Worm (Caenorhabditis elegans): ENCODE results near the gene srx-92.
"Not testable (repeated sequence)": the region's sequence is repeated elsewhere in the genome, so short reads cannot be mapped to it uniquely, and the experiment has no call there.

DNA sequence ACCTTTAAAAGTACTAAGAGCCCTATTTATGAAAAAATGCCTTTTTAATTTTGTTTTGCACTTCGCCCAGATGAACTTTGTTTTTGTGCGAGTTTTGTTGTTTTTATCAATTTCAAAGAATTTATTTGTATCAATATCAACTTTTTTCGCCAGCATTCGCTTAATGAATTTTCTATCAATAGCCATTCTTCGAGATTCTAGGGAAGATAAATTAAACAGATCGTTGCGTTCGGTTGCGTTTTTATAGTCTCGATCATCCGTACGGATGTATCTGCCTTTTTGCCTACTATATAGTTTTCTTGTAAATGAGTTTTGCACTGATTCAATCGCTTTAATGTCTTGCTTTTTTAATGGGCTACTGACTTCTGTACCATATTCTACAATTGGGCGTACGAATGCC lies 20.3 kb upstream of the srx-92 start, which contains the start of gene nhr-147:
- TF ChIP-seq mls-2 (tag; optimal IDR thresholded peaks at IDR 0.05); elt-3 (tag; optimal IDR thresholded peaks at IDR 0.05); blmp-1 (tag; optimal IDR thresholded peaks at IDR 0.05); ztf-11 (tag; optimal IDR thresholded peaks at IDR 0.05); unc-62 (GFP tag; optimal IDR thresholded peaks at IDR 0.05); nhr-28 (tag; optimal IDR thresholded peaks at IDR 0.05); sptf-1 (tag; optimal IDR thresholded peaks at IDR 0.05): not testable (repeated sequence)

Data from whole organism, mixed stage, embryonic.